Fruit fly (Drosophila melanogaster) whole organism: ENCODE measurements around the gene CG6418.

Source experiments
- CG8478 ChIP-seq: fragments of >200 bp; optimal IDR thresholded peaks from 2 replicates; lab custom pipeline; 2018; ENCODE audit warnings: inconsistent platforms
- Dll ChIP-seq: fragments of >200 bp; optimal IDR thresholded peaks from 2 replicates; lab custom pipeline; 2017
- EcR ChIP-seq, 2 experiments: fragments of >200 bp; optimal IDR thresholded peaks; 2 replicates each; lab custom pipeline; 2017; ENCODE audit warnings: missing biosample characterization in 2 of 2, missing genetic modification characterization in 2 of 2, missing genetic modification reagents in 2 of 2
- psq ChIP-seq: fragments of >200 bp; optimal IDR thresholded peaks from 2 replicates; lab custom pipeline; 2017
- usp ChIP-seq: fragments of >200 bp; optimal IDR thresholded peaks from 2 replicates; lab custom pipeline; 2017; ENCODE audit warnings: missing biosample characterization, missing genetic modification characterization, mixed read lengths

DNA sequence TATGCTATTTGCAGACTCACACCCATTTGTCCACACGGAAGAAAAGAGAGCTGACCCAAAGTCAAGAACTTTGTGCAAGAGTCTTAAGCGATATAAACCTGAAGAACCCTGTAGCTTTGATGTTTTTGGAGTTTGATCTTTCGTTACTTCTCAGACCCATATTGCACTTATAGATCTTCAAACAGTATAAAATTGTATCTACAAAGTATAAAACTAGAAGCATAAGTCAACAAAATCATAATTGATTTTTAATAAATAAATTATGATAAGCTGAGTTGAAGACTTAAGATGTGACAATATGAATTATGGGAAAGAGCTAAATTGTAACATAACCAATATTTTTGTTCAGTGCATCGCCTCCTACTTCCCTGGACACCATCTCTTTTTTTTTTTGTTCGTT is 51.5 kb downstream of the CG6418 start:
- TF ChIP-seq Dll (lab: Kevin White, UChicago), result no peak
- TF ChIP-seq psq (lab: Kevin White, UChicago), result no peak
- no peak for TF ChIP-seq EcR (GFP tag; optimal IDR thresholded peaks at IDR 0.05; lab: Kevin White, UChicago)
- TF ChIP-seq usp (GFP tag; lab: Kevin White, UChicago), result no peak
- no peak for TF ChIP-seq CG8478
